Worm (Caenorhabditis elegans): ENCODE measurements around the gene elo-7.

ce11 chrIV:9499636-9500035, 30.1 kb upstream of the elo-7 start:
- no peak for TF ChIP-seq efl-1 (optimal IDR thresholded peaks at IDR 0.05)
- no peak for TF ChIP-seq efl-1 (GFP tag; optimal IDR thresholded peaks at IDR 0.05 in 1 of 2)
- TF ChIP-seq pax-3 (tag; optimal IDR thresholded peaks at IDR 0.05): no peak
- no peak for TF ChIP-seq nhr-237 (tag; optimal IDR thresholded peaks at IDR 0.05)
- TF ChIP-seq dpl-1 (GFP tag; optimal IDR thresholded peaks at IDR 0.05): no peak
- TF ChIP-seq ztf-4 (tag; optimal IDR thresholded peaks at IDR 0.05): no peak
- no peak for TF ChIP-seq unc-98 (GFP tag; IDR thresholded peaks at IDR 0.05)
- no peak for TF ChIP-seq egl-27 (tag; optimal IDR thresholded peaks at IDR 0.05)
- no peak for TF ChIP-seq lsy-2 (tag; optimal IDR thresholded peaks at IDR 0.05)
- no peak for TF ChIP-seq ces-1 (GFP tag; optimal IDR thresholded peaks at IDR 0.05)
- TF ChIP-seq mdl-1 (tag; optimal IDR thresholded peaks at IDR 0.05): no peak
